Worm (Caenorhabditis elegans) whole organism, young adult: ENCODE measurements around the gene jamp-1.

ENCODE experiments used
- B0336.3 ChIP-seq: fragments of 200-800 bp; sonication (Bioruptor generic); IDR thresholded peaks from 2 replicates; pipeline ENCODE4 v1.3.6; 2022; ENCODE audit warnings: missing genetic modification characterization, missing compliant biosample characterization
- C06A6.2 ChIP-seq: fragments of 200-800 bp; sonication (Bioruptor generic); conservative IDR thresholded peaks from 2 replicates; pipeline ENCODE4 v1.3.6; 2022; ENCODE audit warnings: missing genetic modification characterization, missing compliant biosample characterization
- C17E4.6 ChIP-seq: fragments of 200-800 bp; sonication (Bioruptor generic); IDR thresholded peaks from 2 replicates; pipeline ENCODE4 v1.3.6; 2022; ENCODE audit warnings: missing genetic modification reagents, missing genetic modification characterization, missing compliant biosample characterization
- F22D6.2 ChIP-seq: sonication (generic microtip); optimal IDR thresholded peaks from 2 replicates; lab custom pipeline; 2016; ENCODE audit warnings: mild to moderate bottlenecking, missing genetic modification characterization, missing compliant biosample characterization
- F37B4.10 ChIP-seq: fragments of 200-800 bp; sonication (Bioruptor generic); IDR thresholded peaks from 2 replicates; pipeline ENCODE4 v1.3.6; 2022; ENCODE audit warnings: missing genetic modification characterization, missing compliant biosample characterization
- F52B5.7 ChIP-seq: sonication (generic microtip); optimal IDR thresholded peaks from 2 replicates; lab custom pipeline; 2016; ENCODE audit warnings: mild to moderate bottlenecking, missing genetic modification characterization, missing compliant biosample characterization
- F55B11.4 ChIP-seq: sonication (generic microtip); optimal IDR thresholded peaks from 2 replicates; lab custom pipeline; 2016; ENCODE audit warnings: missing compliant biosample characterization, missing genetic modification characterization, borderline replicate concordance; ENCODE audit not compliant: insufficient read depth
- F57C9.4 ChIP-seq: sonication (generic microtip); optimal IDR thresholded peaks from 2 replicates; lab custom pipeline; 2017; ENCODE audit warnings: mild to moderate bottlenecking, missing genetic modification characterization, missing compliant biosample characterization
- K11D2.4 ChIP-seq: fragments of 200-800 bp; sonication (Bioruptor generic); IDR thresholded peaks from 2 replicates; pipeline ENCODE4 v1.3.6; 2022; ENCODE audit warnings: missing genetic modification reagents, missing genetic modification characterization, missing compliant biosample characterization
- K12H6.12 ChIP-seq: fragments of 200-800 bp; sonication (Bioruptor generic); optimal IDR thresholded peaks from 2 replicates; lab custom pipeline; 2018; ENCODE audit warnings: mild to moderate bottlenecking, missing genetic modification characterization, missing compliant biosample characterization
- Y53F4B.3 ChIP-seq: fragments of 200-800 bp; sonication (Bioruptor generic); IDR thresholded peaks from 2 replicates; pipeline ENCODE4 v1.3.6; 2022; ENCODE audit warnings: missing genetic modification reagents, missing genetic modification characterization, missing compliant biosample characterization
- Y53G8AR.9 ChIP-seq: fragments of 200-800 bp; sonication (Bioruptor generic); conservative IDR thresholded peaks from 2 replicates; pipeline ENCODE4 v1.3.6; 2022; ENCODE audit warnings: missing genetic modification reagents, missing genetic modification characterization, missing compliant biosample characterization
- Y56A3A.18 ChIP-seq: fragments of 200-800 bp; sonication (Bioruptor generic); IDR thresholded peaks from 2 replicates; pipeline ENCODE4 v1.3.6; 2022; ENCODE audit warnings: missing genetic modification reagents, missing genetic modification characterization, missing compliant biosample characterization
- Y95B8A.8 ChIP-seq: fragments of 200-800 bp; sonication (Bioruptor generic); IDR thresholded peaks from 2 replicates; pipeline ENCODE4 v1.3.6; 2022; ENCODE audit warnings: missing genetic modification reagents, missing genetic modification characterization, missing compliant biosample characterization
- ama-1 ChIP-seq, 3 experiments: fragments of 150-350 bp in 1 of 3; sonication (generic microtip) in 2 of 3; optimal IDR thresholded peaks; 2 replicates each; lab custom pipeline; 2014 to 2018; ENCODE audit warnings: missing biosample characterization in 2 of 3, missing genetic modification characterization in 2 of 3, missing genetic modification reagents in 2 of 3
- cebp-1 ChIP-seq, 2 experiments: fragments of 200-800 bp in 1 of 2; sonication (Bioruptor generic) in 1 of 2; sonication (generic microtip) in 1 of 2; IDR thresholded peaks in 1 of 2; optimal IDR thresholded peaks in 1 of 2; 2 replicates each; pipeline versions ENCODE4 v1.3.6 to Lab custom; 2017 to 2022; ENCODE audit warnings: missing compliant biosample characterization in 2 of 2, missing genetic modification characterization in 2 of 2, mild to moderate bottlenecking in 1 of 2, missing genetic modification reagents in 1 of 2, moderate library complexity in 1 of 2
- cebp-2 ChIP-seq: fragments of 200-800 bp; sonication (Bioruptor generic); IDR thresholded peaks from 2 replicates; pipeline ENCODE4 v1.3.6; 2022; ENCODE audit warnings: missing genetic modification characterization, missing compliant biosample characterization
- ceh-27 ChIP-seq: fragments of 200-800 bp; sonication (Bioruptor generic); optimal IDR thresholded peaks from 2 replicates; lab custom pipeline; 2018; ENCODE audit warnings: mild to moderate bottlenecking, missing genetic modification characterization, moderate library complexity, missing compliant biosample characterization
- ceh-79 ChIP-seq: sonication (generic microtip); optimal IDR thresholded peaks from 2 replicates; lab custom pipeline; 2017; ENCODE audit warnings: mild to moderate bottlenecking, missing genetic modification characterization, missing compliant biosample characterization
- chd-7 ChIP-seq: sonication (generic microtip); optimal IDR thresholded peaks from 2 replicates; lab custom pipeline; 2016; ENCODE audit warnings: mild to moderate bottlenecking, missing genetic modification characterization, moderate library complexity, missing compliant biosample characterization
- dpl-1 ChIP-seq: fragments of 150-350 bp; optimal IDR thresholded peaks from 2 replicates; lab custom pipeline; 2014; ENCODE audit warnings: missing biosample characterization, missing genetic modification reagents, missing genetic modification characterization
- efl-1 ChIP-seq: fragments of 150-350 bp; optimal IDR thresholded peaks from 2 replicates; lab custom pipeline; 2014; ENCODE audit warnings: missing biosample characterization, missing genetic modification reagents, missing genetic modification characterization
- egl-44 ChIP-seq: fragments of 200-800 bp; sonication (Bioruptor generic); IDR thresholded peaks from 2 replicates; pipeline ENCODE4 v1.3.6; 2022; ENCODE audit warnings: missing genetic modification reagents, missing genetic modification characterization, missing compliant biosample characterization
- ekl-4 ChIP-seq: fragments of 200-800 bp; sonication (Bioruptor generic); IDR thresholded peaks from 2 replicates; pipeline ENCODE4 v1.3.6; 2022; ENCODE audit warnings: missing genetic modification reagents, missing genetic modification characterization, missing compliant biosample characterization
- fkh-3 ChIP-seq: sonication (generic microtip); optimal IDR thresholded peaks from 2 replicates; lab custom pipeline; 2016; ENCODE audit warnings: mild to moderate bottlenecking, missing genetic modification characterization, missing compliant biosample characterization
- gei-17 ChIP-seq: fragments of 200-800 bp; sonication (Bioruptor generic); optimal IDR thresholded peaks from 2 replicates; lab custom pipeline; 2018; ENCODE audit warnings: mild to moderate bottlenecking, missing genetic modification characterization, missing compliant biosample characterization
- him-1 ChIP-seq: sonication (generic microtip); optimal IDR thresholded peaks from 2 replicates; lab custom pipeline; 2016; ENCODE audit warnings: missing genotype, missing genetic modification reagents, missing genetic modification characterization, missing compliant biosample characterization
- hsf-1 ChIP-seq: fragments of 200-800 bp; sonication (Bioruptor generic); IDR thresholded peaks from 2 replicates; pipeline ENCODE4 v1.3.6; 2022; ENCODE audit warnings: missing genetic modification reagents, missing genetic modification characterization, missing compliant biosample characterization
- let-607 ChIP-seq, 2 experiments: fragments of 200-800 bp in 1 of 2; sonication (Bioruptor generic) in 1 of 2; sonication (generic microtip) in 1 of 2; optimal IDR thresholded peaks; 2 replicates each; lab custom pipeline; 2016 to 2018; ENCODE audit warnings: mild to moderate bottlenecking in 2 of 2, missing compliant biosample characterization in 2 of 2, missing genetic modification characterization in 2 of 2, moderate library complexity in 2 of 2, missing genotype in 1 of 2
- lin-54 ChIP-seq: fragments of 200-800 bp; sonication (Bioruptor generic); optimal IDR thresholded peaks from 2 replicates; lab custom pipeline; 2018; ENCODE audit warnings: mild to moderate bottlenecking, missing genetic modification characterization, missing compliant biosample characterization
- madf-3 ChIP-seq: fragments of 200-800 bp; sonication (Bioruptor generic); IDR thresholded peaks from 2 replicates; pipeline ENCODE4 v1.3.6; 2022; ENCODE audit warnings: missing genetic modification reagents, missing genetic modification characterization, missing compliant biosample characterization
- mcd-1 ChIP-seq: fragments of 200-800 bp; sonication (Bioruptor generic); IDR thresholded peaks from 2 replicates; pipeline ENCODE4 v1.3.6; 2022; ENCODE audit warnings: missing genetic modification reagents, missing genetic modification characterization, missing compliant biosample characterization
- mes-4 ChIP-seq: sonication (generic microtip); optimal IDR thresholded peaks from 2 replicates; lab custom pipeline; 2016; ENCODE audit warnings: missing genotype, missing genetic modification characterization, missing compliant biosample characterization
- nfya-1 ChIP-seq: sonication (generic microtip); optimal IDR thresholded peaks from 2 replicates; lab custom pipeline; 2017; ENCODE audit warnings: antibody characterized with exemption, missing compliant biosample characterization, missing genetic modification characterization, borderline replicate concordance; ENCODE audit not compliant: insufficient read depth
- nhr-120 ChIP-seq: fragments of 200-800 bp; sonication (Bioruptor generic); IDR thresholded peaks from 2 replicates; pipeline ENCODE4 v1.3.6; 2022; ENCODE audit warnings: missing genetic modification characterization, missing compliant biosample characterization
- nhr-27 ChIP-seq: fragments of 200-800 bp; sonication (Bioruptor generic); optimal IDR thresholded peaks from 2 replicates; lab custom pipeline; 2018; ENCODE audit warnings: mild to moderate bottlenecking, missing genetic modification characterization, moderate library complexity, missing compliant biosample characterization
- pha-4 ChIP-seq: fragments of 150-350 bp; sonication (generic microtip); optimal IDR thresholded peaks from 2 replicates; lab custom pipeline; 2014; ENCODE audit warnings: missing biosample characterization, missing genetic modification reagents, missing genetic modification characterization
- rcor-1 ChIP-seq: fragments of 200-800 bp; sonication (Bioruptor generic); IDR thresholded peaks from 2 replicates; pipeline ENCODE4 v1.3.6; 2022; ENCODE audit warnings: missing genetic modification reagents, missing genetic modification characterization, missing compliant biosample characterization
- sdz-38 ChIP-seq: sonication (generic microtip); optimal IDR thresholded peaks from 2 replicates; lab custom pipeline; 2016; ENCODE audit warnings: missing genotype, missing genetic modification characterization, missing compliant biosample characterization
- snpc-1.3 ChIP-seq: sonication (generic microtip); optimal IDR thresholded peaks from 2 replicates; lab custom pipeline; 2017; ENCODE audit warnings: missing genetic modification characterization, mild to moderate bottlenecking, missing compliant biosample characterization, antibody characterized with exemption, moderate library complexity, missing genotype, missing genetic modification reagents; ENCODE audit not compliant: insufficient read depth
- tbx-9 ChIP-seq: sonication (generic microtip); optimal IDR thresholded peaks from 2 replicates; lab custom pipeline; 2016; ENCODE audit warnings: borderline replicate concordance, missing genetic modification characterization, inconsistent platforms, missing compliant biosample characterization
- unc-62 ChIP-seq: fragments of 150-350 bp; optimal IDR thresholded peaks from 2 replicates; lab custom pipeline; 2014; ENCODE audit warnings: missing biosample characterization, missing genetic modification reagents, missing genetic modification characterization
- xnd-1 ChIP-seq: sonication (generic microtip); optimal IDR thresholded peaks from 2 replicates; lab custom pipeline; 2016; ENCODE audit warnings: missing genotype, missing genetic modification reagents, missing genetic modification characterization, missing compliant biosample characterization
- zfh-2 ChIP-seq: fragments of 200-800 bp; sonication (Bioruptor generic); conservative IDR thresholded peaks from 2 replicates; pipeline ENCODE4 v1.3.6; 2022; ENCODE audit warnings: missing genetic modification reagents, missing genetic modification characterization, missing compliant biosample characterization
- ztf-28 ChIP-seq: fragments of 200-800 bp; sonication (Bioruptor generic); IDR thresholded peaks from 2 replicates; pipeline ENCODE4 v1.3.6; 2022; ENCODE audit warnings: missing genetic modification reagents, missing genetic modification characterization, missing compliant biosample characterization

The jamp-1 gene

ce11 chrV:6053188-6053687, 2.2 kb upstream of the jamp-1 start, which contains the start of gene seip-1 (continued):
- TF ChIP-seq Y56A3A.18 = no peak
- peak; percentile 70 for TF ChIP-seq cebp-1 (GFP tag; IDR thresholded peaks at IDR 0.05; lab: Robert Waterston, UW)
- peak; percentile 94 for TF ChIP-seq cebp-1 (tag; optimal IDR thresholded peaks at IDR 0.05; lab: Kevin White, UChicago)
- TF ChIP-seq Y53F4B.3 = no peak
- TF ChIP-seq nhr-120 (GFP tag; lab: Robert Waterston, UW) = no peak
- no peak for TF ChIP-seq mes-4 (tag; lab: Kevin White, UChicago)
- TF ChIP-seq ekl-4 = 0 out of 2 replicates have a peak, but pooled peaks have one; percentile 33
- no peak for TF ChIP-seq zfh-2 (GFP tag; lab: Robert Waterston, UW)
- TF ChIP-seq sdz-38 (tag; lab: Kevin White, UChicago) = no peak
- TF ChIP-seq madf-3 (GFP tag; lab: Robert Waterston, UW) = no peak
- TF ChIP-seq F57C9.4 = no peak
- no peak for TF ChIP-seq lin-54 (GFP tag; lab: Kevin White, UChicago)
- no peak for TF ChIP-seq F52B5.7 (tag; lab: Kevin White, UChicago)
- no peak for TF ChIP-seq C17E4.6 (GFP tag; lab: Robert Waterston, UW)
- no peak for TF ChIP-seq F55B11.4
- no peak for TF ChIP-seq nfya-1 (tag; lab: Kevin White, UChicago)
- TF ChIP-seq B0336.3 (GFP tag; lab: Robert Waterston, UW) = no peak
- TF ChIP-seq ama-1 (optimal IDR thresholded peaks at IDR 0.05; lab: Kevin White, UChicago) = peak; percentile 10
- TF ChIP-seq ama-1 (GFP tag; optimal IDR thresholded peaks at IDR 0.05; lab: Kevin White, UChicago) = no peak
- TF ChIP-seq him-1 = no peak
- TF ChIP-seq rcor-1 = peak; percentile 62
- no peak for TF ChIP-seq F37B4.10 (GFP tag; lab: Robert Waterston, UW)
- TF ChIP-seq ztf-28 (GFP tag; lab: Robert Waterston, UW) = no peak
- no peak for TF ChIP-seq fkh-3 (tag; lab: Kevin White, UChicago)
- peak; percentile 36 for TF ChIP-seq K12H6.12 (tag; lab: Kevin White, UChicago)
- TF ChIP-seq ceh-27 = peak; percentile 4
- TF ChIP-seq ceh-79 (tag; lab: Kevin White, UChicago) = no peak
- no peak for TF ChIP-seq snpc-1.3 (tag; lab: Kevin White, UChicago)
- 0 out of 2 replicates have a peak, but pooled peaks have one; percentile 38 for TF ChIP-seq egl-44 (GFP tag; lab: Robert Waterston, UW)
- TF ChIP-seq Y95B8A.8 (GFP tag; lab: Robert Waterston, UW) = 0 out of 2 replicates have a peak, but pooled peaks have one; percentile 57
- no peak for TF ChIP-seq nhr-27 (tag; lab: Kevin White, UChicago)
- TF ChIP-seq Y53G8AR.9 (GFP tag; lab: Robert Waterston, UW) = no peak
- TF ChIP-seq efl-1 (GFP tag; lab: Kevin White, UChicago) = peak; percentile 48
- TF ChIP-seq xnd-1 (tag; lab: Kevin White, UChicago) = no peak
- TF ChIP-seq tbx-9 (tag; lab: Kevin White, UChicago) = no peak
- TF ChIP-seq gei-17 (GFP tag; lab: Kevin White, UChicago) = no peak

- TF ChIP-seq xnd-1 (tag; lab: Kevin White, UChicago) (no peak), fkh-3 (tag; lab: Kevin White, UChicago) (no peak), cebp-2 (GFP tag; lab: Robert Waterston, UW) (no peak), mcd-1 (GFP tag; lab: Robert Waterston, UW) (no peak), hsf-1 (GFP tag; lab: Robert Waterston, UW) (no peak), F22D6.2 (tag; lab: Kevin White, UChicago) (no peak), dpl-1 (GFP tag; lab: Kevin White, UChicago) (no peak), unc-62 (GFP tag; lab: Kevin White, UChicago) (no peak), C06A6.2 (GFP tag; lab: Robert Waterston, UW) (no peak), C17E4.6 (GFP tag; lab: Robert Waterston, UW) (no peak), chd-7 (tag; lab: Kevin White, UChicago) (no peak), pha-4 (tag; lab: Kevin White, UChicago) (no peak), F37B4.10 (GFP tag; lab: Robert Waterston, UW) (no peak), let-607 (tag; optimal IDR thresholded peaks at IDR 0.05; lab: Kevin White, UChicago) (no peak), K11D2.4 (GFP tag; lab: Robert Waterston, UW) (no peak)
These were observed 3.2 kb downstream of the jamp-1 start, which contains the start of gene pgap-3 for ce11 chrV:6047818-6048217. Gene pgap-3, minus strand, starts transcription at chrV:6047918.
